Worm (Caenorhabditis elegans): ENCODE results near the gene spe-10.

spe-10 gene

DNA sequence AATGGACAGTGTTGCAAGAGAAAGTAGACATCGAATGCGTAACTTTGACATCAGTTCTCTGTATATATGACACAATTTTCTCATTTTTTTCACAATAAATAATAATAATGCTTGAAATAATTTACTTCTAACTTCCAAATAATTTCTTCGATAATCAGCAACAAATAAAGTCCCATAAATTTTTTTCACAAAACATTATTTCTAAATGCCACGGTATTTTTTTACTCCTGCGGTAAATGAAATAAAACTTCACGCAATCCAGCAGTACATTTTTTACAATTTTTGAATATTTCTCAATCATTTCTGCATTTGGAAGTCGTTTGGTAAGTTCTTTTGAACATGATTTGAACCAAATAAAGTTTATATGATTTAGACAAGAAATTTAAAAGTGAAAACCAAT, at the start of gene spe-10:
spe-10 (plus strand) TSS at position 301 of the 400 bp plus-strand sequence.
- TF ChIP-seq hmbx-1 (tag; optimal IDR thresholded peaks at IDR 0.05) = no peak
- TF ChIP-seq F13C5.2 (tag; optimal IDR thresholded peaks at IDR 0.05) = no peak
- no peak for TF ChIP-seq scrt-1 (GFP tag; IDR thresholded peaks at IDR 0.05)
- no peak for TF ChIP-seq B0310.2 (tag; optimal IDR thresholded peaks at IDR 0.05)
- no peak for TF ChIP-seq tra-4 (tag; optimal IDR thresholded peaks at IDR 0.05)
- TF ChIP-seq tbx-11 (GFP tag; IDR thresholded peaks at IDR 0.05) = no peak
- no peak for TF ChIP-seq ets-7 (tag; optimal IDR thresholded peaks at IDR 0.05)
- no peak for TF ChIP-seq tbx-37 (GFP tag; conservative IDR thresholded peaks at IDR 0.05)
- no peak for TF ChIP-seq hmg-4 (GFP tag; optimal IDR thresholded peaks at IDR 0.05)
- TF ChIP-seq flt-1 (GFP tag; IDR thresholded peaks at IDR 0.05) = no peak

DNA sequence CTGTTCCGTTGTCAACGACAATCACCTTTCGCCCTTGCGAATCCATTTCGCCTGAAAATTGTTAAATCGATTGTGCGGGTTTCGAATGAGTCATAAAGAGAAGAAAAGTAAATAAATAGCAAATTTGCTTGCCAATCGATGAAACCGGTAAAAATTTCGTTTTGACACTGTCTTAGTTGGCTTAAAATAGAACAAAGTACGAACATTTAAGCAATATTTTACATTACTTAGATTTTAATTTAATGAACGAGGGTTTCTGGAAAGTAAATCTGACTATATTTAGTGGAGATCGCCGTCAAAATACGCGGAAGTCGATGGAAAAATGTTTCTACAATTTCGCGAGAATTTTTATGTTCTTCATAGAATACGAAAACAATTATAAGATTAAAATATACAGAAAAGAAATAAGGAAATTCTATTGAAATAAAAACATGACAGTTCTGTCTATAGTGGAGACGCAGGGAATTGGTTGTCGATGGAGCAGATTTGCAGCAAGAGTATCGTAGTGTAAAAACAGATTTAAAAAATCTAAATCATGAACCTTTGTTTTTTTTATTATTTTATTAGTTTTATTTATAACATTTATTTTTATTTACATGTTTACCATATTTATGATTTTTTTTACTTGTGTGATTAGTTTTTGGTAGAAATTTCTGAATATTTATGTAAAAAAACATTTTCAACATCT, 45.6 kb upstream of the spe-10 start, which contains the start of gene arx-2:
arx-2 (minus strand) TSS at position 51 of the 688 bp plus-strand sequence.
- no peak for TF ChIP-seq ama-1 (optimal IDR thresholded peaks at IDR 0.05)
- TF ChIP-seq sea-1 (GFP tag; conservative IDR thresholded peaks at IDR 0.05) = no peak
- no peak for TF ChIP-seq F13C5.2 (tag; optimal IDR thresholded peaks at IDR 0.05)
- TF ChIP-seq flt-1 (GFP tag; IDR thresholded peaks at IDR 0.05) = no peak
- TF ChIP-seq hnd-1 (tag; optimal IDR thresholded peaks at IDR 0.05) = no peak
- TF ChIP-seq hmg-4 (GFP tag; optimal IDR thresholded peaks at IDR 0.05) = no peak
- no peak for TF ChIP-seq tbx-37 (GFP tag; conservative IDR thresholded peaks at IDR 0.05)
- TF ChIP-seq ceh-13 (GFP tag; optimal IDR thresholded peaks at IDR 0.05) = no peak
- TF ChIP-seq pes-1 (GFP tag; IDR thresholded peaks at IDR 0.05) = no peak
- TF ChIP-seq B0310.2 (tag; optimal IDR thresholded peaks at IDR 0.05) = no peak
- no peak for TF ChIP-seq tbx-11 (GFP tag; IDR thresholded peaks at IDR 0.05)
- no peak for TF ChIP-seq ets-7 (tag; optimal IDR thresholded peaks at IDR 0.05)
- TF ChIP-seq hmbx-1 (tag; optimal IDR thresholded peaks at IDR 0.05) = no peak
- TF ChIP-seq tra-4 (tag; optimal IDR thresholded peaks at IDR 0.05) = no peak
- no peak for TF ChIP-seq scrt-1 (GFP tag; IDR thresholded peaks at IDR 0.05)
- TF ChIP-seq ceh-36 (tag; optimal IDR thresholded peaks at IDR 0.05) = no peak

DNA sequence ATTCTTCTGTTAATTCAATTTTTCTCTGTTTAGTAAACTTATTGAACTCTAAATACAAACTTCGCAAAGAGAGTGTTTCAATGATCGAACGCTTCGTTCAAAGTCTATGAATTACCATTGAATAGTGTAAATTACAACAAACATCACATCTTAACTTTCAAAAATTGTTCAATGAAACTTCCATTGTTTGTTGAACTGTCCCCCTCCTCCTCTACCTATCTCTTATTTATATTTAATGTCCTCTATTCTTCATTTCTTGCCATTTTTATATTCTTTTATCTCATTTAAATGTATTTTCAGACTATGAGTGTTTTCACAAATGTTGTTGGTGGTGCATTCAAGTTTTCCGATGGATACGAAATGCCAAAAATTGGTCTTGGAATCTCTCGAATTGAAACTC, 44.9 kb upstream of the spe-10 start, which contains the start of gene K07C5.2:
K07C5.2 (plus strand) TSS at position 301 of the 400 bp plus-strand sequence.
- TF ChIP-seq ets-7 (tag; optimal IDR thresholded peaks at IDR 0.05) (no peak), tra-4 (tag; optimal IDR thresholded peaks at IDR 0.05) (no peak), hmg-4 (GFP tag; optimal IDR thresholded peaks at IDR 0.05) (no peak), ceh-36 (tag; optimal IDR thresholded peaks at IDR 0.05) (no peak), hmbx-1 (tag; optimal IDR thresholded peaks at IDR 0.05) (no peak), tbx-37 (GFP tag; conservative IDR thresholded peaks at IDR 0.05) (no peak), ceh-13 (GFP tag; optimal IDR thresholded peaks at IDR 0.05) (no peak), hnd-1 (tag; optimal IDR thresholded peaks at IDR 0.05) (no peak)

DNA sequence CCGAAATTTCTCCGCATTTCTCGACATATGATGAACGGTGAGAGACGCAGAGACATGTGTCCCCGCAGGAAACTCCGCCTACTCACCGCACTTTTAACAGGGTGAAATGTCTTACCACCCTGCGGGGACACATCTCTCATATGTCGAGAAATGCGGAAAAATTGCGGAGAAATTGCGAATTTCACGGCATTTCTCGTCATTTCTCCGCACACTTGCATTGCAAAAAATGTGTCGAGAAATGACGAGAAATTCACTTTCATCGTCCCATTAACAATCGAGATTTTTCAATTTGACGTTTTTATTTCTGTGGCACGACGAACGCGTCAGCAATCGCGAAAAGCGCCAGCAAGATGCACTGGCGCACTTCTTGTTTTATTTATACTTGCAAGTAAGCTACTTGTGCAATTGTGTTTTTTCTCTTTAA, 42.1 kb upstream of the spe-10 start, which contains the start of gene K07C5.13:
K07C5.13 (plus strand) TSS at position 151 of the 424 bp plus-strand sequence.
- TF ChIP-seq tbx-37 (GFP tag; conservative IDR thresholded peaks at IDR 0.05) = 0 out of 2 replicates have a peak, but pooled peaks have one; percentile 36
- TF ChIP-seq tbx-11 (GFP tag; IDR thresholded peaks at IDR 0.05) = peak; percentile 61; the same call in 1 of the 2 replicates
- peak; percentile 61; the same call in 1 of the 2 replicates for TF ChIP-seq pes-1 (GFP tag; IDR thresholded peaks at IDR 0.05)
- TF ChIP-seq scrt-1 (GFP tag; IDR thresholded peaks at IDR 0.05) = peak; percentile 51; the same call in 1 of the 2 replicates
- peak; percentile 75; the same call in 1 of the 2 replicates for TF ChIP-seq sea-1 (GFP tag; conservative IDR thresholded peaks at IDR 0.05)
- peak; percentile 56 for TF ChIP-seq flt-1 (GFP tag; IDR thresholded peaks at IDR 0.05)

DNA sequence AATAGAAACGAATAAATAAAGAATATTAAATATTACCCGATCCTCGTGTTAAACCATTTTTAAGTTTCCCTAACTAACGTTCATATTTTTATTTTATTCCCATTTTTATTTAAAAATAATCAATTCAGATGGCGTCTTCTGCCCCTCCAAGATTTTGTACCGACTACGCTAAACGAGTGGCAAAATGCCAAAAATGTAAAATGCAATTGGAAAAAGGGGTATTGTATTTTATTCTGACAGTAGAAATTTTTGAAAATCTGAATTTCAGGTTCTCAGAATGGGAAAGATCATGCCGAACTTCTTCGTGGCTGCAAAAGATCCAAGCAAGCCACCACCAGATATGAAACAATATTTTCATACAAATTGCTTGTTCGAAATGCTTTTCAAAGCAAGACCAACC, 41.1 kb upstream of the spe-10 start, which contains the start of gene K07C5.3:
K07C5.3 (plus strand) TSS at position 129 of the 400 bp plus-strand sequence.
- TF ChIP-seq aly-1 (tag; optimal IDR thresholded peaks at IDR 0.05) (no peak), tbx-11 (GFP tag; IDR thresholded peaks at IDR 0.05) (no peak), hmg-4 (GFP tag; optimal IDR thresholded peaks at IDR 0.05) (no peak), ceh-13 (GFP tag; optimal IDR thresholded peaks at IDR 0.05) (no peak), ceh-36 (tag; optimal IDR thresholded peaks at IDR 0.05) (no peak), tbx-37 (GFP tag; conservative IDR thresholded peaks at IDR 0.05) (no peak), tra-4 (tag; optimal IDR thresholded peaks at IDR 0.05) (no peak), ama-1 (optimal IDR thresholded peaks at IDR 0.05) (no peak), pes-1 (GFP tag; IDR thresholded peaks at IDR 0.05) (no peak), F13C5.2 (tag; optimal IDR thresholded peaks at IDR 0.05) (no peak), ets-7 (tag; optimal IDR thresholded peaks at IDR 0.05) (no peak), scrt-1 (GFP tag; IDR thresholded peaks at IDR 0.05) (no peak)

DNA sequence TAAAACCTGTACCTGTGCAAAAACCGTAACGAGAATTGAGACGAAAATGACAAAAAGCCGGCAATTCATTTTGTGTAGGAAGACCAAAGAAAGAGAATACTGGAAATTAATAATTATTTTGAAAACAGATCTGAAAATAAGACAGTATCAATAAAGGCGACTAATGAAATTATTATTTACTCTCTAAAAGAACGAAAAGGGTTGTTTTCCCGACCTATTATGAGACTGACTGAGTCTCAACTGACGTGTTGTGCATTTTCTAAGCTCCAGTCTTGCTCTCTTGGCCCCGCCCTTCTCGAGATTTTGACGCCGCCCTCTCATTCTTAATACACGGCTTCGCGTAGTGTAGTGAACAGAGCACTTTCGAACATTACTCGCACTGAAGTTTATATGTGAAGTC, 34.0 kb upstream of the spe-10 start, which contains the start of gene K07C5.9:
K07C5.9 (minus strand) TSS at position 101 of the 400 bp plus-strand sequence.
- TF ChIP-seq hnd-1 (tag; optimal IDR thresholded peaks at IDR 0.05) = no peak
- TF ChIP-seq tra-4 (tag; optimal IDR thresholded peaks at IDR 0.05) = no peak
- TF ChIP-seq F13C5.2 (tag; optimal IDR thresholded peaks at IDR 0.05) = no peak
- TF ChIP-seq sea-1 (GFP tag; conservative IDR thresholded peaks at IDR 0.05) = no peak
- TF ChIP-seq hmg-4 (GFP tag; optimal IDR thresholded peaks at IDR 0.05) = no peak
- no peak for TF ChIP-seq ama-1 (optimal IDR thresholded peaks at IDR 0.05)
- TF ChIP-seq flt-1 (GFP tag; IDR thresholded peaks at IDR 0.05) = no peak

DNA sequence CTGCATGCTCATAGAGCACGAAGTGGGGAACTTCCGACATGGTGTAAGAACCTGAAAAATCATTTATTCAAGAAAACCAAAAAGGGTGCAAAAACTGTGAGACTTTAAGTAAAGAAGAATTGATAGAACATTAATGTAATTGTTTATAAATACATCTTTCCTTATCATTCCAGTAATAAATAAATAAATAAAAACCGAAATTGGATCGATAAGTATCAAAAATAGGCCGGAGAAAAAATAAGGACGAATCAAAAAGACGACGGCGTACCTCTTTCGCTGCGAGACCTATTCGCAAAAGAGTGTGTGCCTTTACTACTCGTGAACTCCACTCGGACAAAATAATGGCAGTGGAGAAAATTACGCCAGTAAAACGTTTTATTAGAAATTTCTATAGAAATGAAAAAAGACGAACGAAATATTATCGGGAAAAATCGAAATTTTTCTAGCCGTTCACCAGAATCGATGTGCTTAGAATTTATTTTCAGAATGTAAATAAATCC, 31.1 kb upstream of the spe-10 start, which contains the start of gene nol-56:
nol-56 (minus strand) TSS at position 51 of the 500 bp plus-strand sequence.
- TF ChIP-seq pes-1 (GFP tag; IDR thresholded peaks at IDR 0.05) (0 out of 2 replicates have a peak, but pooled peaks have one; percentile 37), F13C5.2 (tag; optimal IDR thresholded peaks at IDR 0.05) (no peak)
